ENCODE assay signal across 1 fruit fly cellular context in genomic region chrX:3403411-3403810, dm6.
A peak's percentile ranks its signal among the peaks of the same experiment; 100 is the strongest.
TF ChIP-seq lines count a peak whose summit lies in the region.

No protein-coding gene starts in this region.

TF ChIP-seq in whole organism, embryonic, 481 proteins besides CTCF, POLR2A, EP300 and RAD21 (continued from another document):
- TF ChIP-seq CG18599 (GFP tag; optimal IDR thresholded peaks at IDR 0.05; lab: Kevin White, UChicago) (peak; percentile 27), Neu2 (GFP tag; optimal IDR thresholded peaks at IDR 0.05; lab: Kevin White, UChicago; ENCODE audit: borderline replicate concordance) (no peak), mirr (GFP tag; optimal IDR thresholded peaks at IDR 0.05; lab: Kevin White, UChicago) (no peak), CG6254 (GFP tag; optimal IDR thresholded peaks at IDR 0.05; lab: Kevin White, UChicago) (no peak), gcm (GFP tag; optimal IDR thresholded peaks at IDR 0.05; lab: Kevin White, UChicago) (no peak), usp (GFP tag; optimal IDR thresholded peaks at IDR 0.05; lab: Kevin White, UChicago) (no peak), vvl (GFP tag; IDR thresholded peaks at IDR 0.05; lab: Robert Waterston, UW) (peak; percentile 48; the same call in 1 of the 2 replicates), eyg (GFP tag; optimal IDR thresholded peaks at IDR 0.05; lab: Kevin White, UChicago) (no peak), CG12659 (GFP tag; optimal IDR thresholded peaks at IDR 0.05; lab: Kevin White, UChicago) (peak; percentile 6), dmrt99B (tag; optimal IDR thresholded peaks at IDR 0.05; lab: Kevin White, UChicago) (peak; percentile 34), ro (GFP tag; IDR thresholded peaks at IDR 0.05; lab: Robert Waterston, UW) (no peak), CoRest (tag; optimal IDR thresholded peaks at IDR 0.05; lab: Kevin White, UChicago) (peak; percentile 9), PHDP (tag; optimal IDR thresholded peaks at IDR 0.05; lab: Kevin White, UChicago) (peak; percentile 28), gce (GFP tag; IDR thresholded peaks at IDR 0.05; lab: Robert Waterston, UW) (0 out of 3 replicates have a peak, but pooled peaks have one; percentile 20), pnt (GFP tag; optimal IDR thresholded peaks at IDR 0.05; lab: Kevin White, UChicago) (peak; percentile 8), ttk (GFP tag; IDR thresholded peaks at IDR 0.05; lab: Robert Waterston, UW) (peak; percentile 47), HLH54F (GFP tag; optimal IDR thresholded peaks at IDR 0.05; lab: Kevin White, UChicago) (peak; percentile 10), CG7372 (GFP tag; IDR thresholded peaks at IDR 0.05; lab: Robert Waterston, UW) (0 out of 2 replicates have a peak, but pooled peaks have one; percentile 19), nmo (GFP tag; optimal IDR thresholded peaks at IDR 0.05; lab: Kevin White, UChicago) (peak; percentile 17), CG14441 (GFP tag; IDR thresholded peaks at IDR 0.05; lab: Robert Waterston, UW) (peak; percentile 66), Xrp1 (GFP tag; IDR thresholded peaks at IDR 0.05; lab: Robert Waterston, UW) (peak; percentile 51), exex (tag; optimal IDR thresholded peaks at IDR 0.05; lab: Kevin White, UChicago) (no peak), CG17359 (tag; optimal IDR thresholded peaks at IDR 0.05; lab: Kevin White, UChicago) (peak; percentile 36), Trl (optimal IDR thresholded peaks at IDR 0.05; lab: Kevin White, UChicago) (no peak), Trl (GFP tag; optimal IDR thresholded peaks at IDR 0.05; lab: Kevin White, UChicago) (peak; percentile 12), insv (GFP tag; optimal IDR thresholded peaks at IDR 0.05; lab: Kevin White, UChicago) (no peak), zfh2 (GFP tag; optimal IDR thresholded peaks at IDR 0.05; lab: Kevin White, UChicago) (peak; percentile 35), fu2 (GFP tag; optimal IDR thresholded peaks at IDR 0.05; lab: Kevin White, UChicago) (no peak), CG15269 (tag; optimal IDR thresholded peaks at IDR 0.05; lab: Kevin White, UChicago) (peak; percentile 27), p53 (GFP tag; optimal IDR thresholded peaks at IDR 0.05; lab: Kevin White, UChicago) (no peak), CG16815 (GFP tag; optimal IDR thresholded peaks at IDR 0.05; lab: Kevin White, UChicago) (peak; percentile 11), chif (GFP tag; optimal IDR thresholded peaks at IDR 0.05; lab: Kevin White, UChicago) (peak; percentile 20 to 44), CG4404 (GFP tag; IDR thresholded peaks at IDR 0.05; lab: Robert Waterston, UW) (0 out of 2 replicates have a peak, but pooled peaks have one; percentile 16), esg (GFP tag; conservative IDR thresholded peaks at IDR 0.05; lab: Robert Waterston, UW) (peak; percentile 42), CG3847 (GFP tag; IDR thresholded peaks at IDR 0.05; lab: Robert Waterston, UW) (no peak), CG9932 (GFP tag; IDR thresholded peaks at IDR 0.05; lab: Robert Waterston, UW) (peak; percentile 48; the same call in 1 of the 2 replicates), Ptx1 (GFP tag; IDR thresholded peaks at IDR 0.05; lab: Robert Waterston, UW) (peak; percentile 64), CG17802 (tag; optimal IDR thresholded peaks at IDR 0.05; lab: Kevin White, UChicago) (no peak), slbo (GFP tag; IDR thresholded peaks at IDR 0.05; lab: Robert Waterston, UW) (peak; percentile 72), Dad (GFP tag; optimal IDR thresholded peaks at IDR 0.05; lab: Kevin White, UChicago) (no peak), jigr1 (GFP tag; IDR thresholded peaks at IDR 0.05; lab: Robert Waterston, UW) (no peak), CG10654 (GFP tag; optimal IDR thresholded peaks at IDR 0.05; lab: Kevin White, UChicago) (no peak), CG2678 (tag; optimal IDR thresholded peaks at IDR 0.05; lab: Kevin White, UChicago) (peak; percentile 45), az2 (GFP tag; optimal IDR thresholded peaks at IDR 0.05; lab: Kevin White, UChicago) (no peak), hbn (GFP tag; IDR thresholded peaks at IDR 0.05; lab: Robert Waterston, UW; ENCODE audit: partially characterized antibody) (no peak), ci (GFP tag; IDR thresholded peaks at IDR 0.05; lab: Robert Waterston, UW) (peak; percentile 10; the same call in 1 of the 3 replicates), Abd-B (GFP tag; optimal IDR thresholded peaks at IDR 0.05; lab: Kevin White, UChicago) (peak; percentile 25), lov (optimal IDR thresholded peaks at IDR 0.05; lab: Kevin White, UChicago) (no peak), lov (GFP tag; IDR thresholded peaks at IDR 0.05; lab: Robert Waterston, UW) (no peak), CG7357 (GFP tag; IDR thresholded peaks at IDR 0.05; lab: Robert Waterston, UW) (no peak), Myb (GFP tag; optimal IDR thresholded peaks at IDR 0.05; lab: Kevin White, UChicago) (peak; percentile 12), ewg (GFP tag; optimal IDR thresholded peaks at IDR 0.05; lab: Kevin White, UChicago) (no peak), CG14014 (GFP tag; IDR thresholded peaks at IDR 0.05; lab: Robert Waterston, UW) (peak; percentile 49; the same call in 1 of the 2 replicates), Doc3 (GFP tag; IDR thresholded peaks at IDR 0.05; lab: Robert Waterston, UW; ENCODE audit: partially characterized antibody) (no peak), mam (GFP tag; optimal IDR thresholded peaks at IDR 0.05; lab: Kevin White, UChicago) (peak; percentile 30), ftz-f1 (GFP tag; optimal IDR thresholded peaks at IDR 0.05; lab: Kevin White, UChicago) (no peak), CG12769 (tag; optimal IDR thresholded peaks at IDR 0.05; lab: Kevin White, UChicago) (peak; percentile 53), fd64A (GFP tag; optimal IDR thresholded peaks at IDR 0.05; lab: Kevin White, UChicago) (no peak), Hand (GFP tag; optimal IDR thresholded peaks at IDR 0.05; lab: Kevin White, UChicago) (no peak), MBD-R2 (GFP tag; IDR thresholded peaks at IDR 0.05; lab: Robert Waterston, UW) (no peak), CG32532 (GFP tag; IDR thresholded peaks at IDR 0.05; lab: Robert Waterston, UW) (peak; percentile 50), cas (GFP tag; IDR thresholded peaks at IDR 0.05; lab: Robert Waterston, UW) (no peak), ken (GFP tag; IDR thresholded peaks at IDR 0.05; lab: Robert Waterston, UW) (0 out of 3 replicates have a peak, but pooled peaks have one; percentile 33), CG10366 (GFP tag; IDR thresholded peaks at IDR 0.05; lab: Robert Waterston, UW) (peak; percentile 57), Sin3A (optimal IDR thresholded peaks at IDR 0.05; lab: Kevin White, UChicago) (no peak), gem (tag; optimal IDR thresholded peaks at IDR 0.05; lab: Kevin White, UChicago) (peak; percentile 61), peb (GFP tag; IDR thresholded peaks at IDR 0.05; lab: Robert Waterston, UW) (0 out of 2 replicates have a peak, but pooled peaks have one; percentile 11), Pdp1 (GFP tag; optimal IDR thresholded peaks at IDR 0.05; lab: Kevin White, UChicago) (peak; percentile 22 to 24), Eip74EF (GFP tag; optimal IDR thresholded peaks at IDR 0.05; lab: Kevin White, UChicago) (no peak), ase (GFP tag; IDR thresholded peaks at IDR 0.05; lab: Robert Waterston, UW) (no peak; the same call in 2 of the 3 replicates), Elba2 (GFP tag; optimal IDR thresholded peaks at IDR 0.05; lab: Kevin White, UChicago) (no peak), wdn (GFP tag; IDR thresholded peaks at IDR 0.05; lab: Robert Waterston, UW) (0 out of 2 replicates have a peak, but pooled peaks have one; percentile 31), sima (GFP tag; optimal IDR thresholded peaks at IDR 0.05; lab: Kevin White, UChicago) (no peak), CG12391 (tag; optimal IDR thresholded peaks at IDR 0.05; lab: Kevin White, UChicago) (peak; percentile 37), CG10979 (tag; optimal IDR thresholded peaks at IDR 0.05; lab: Kevin White, UChicago) (peak; percentile 25), tgo (GFP tag; IDR thresholded peaks at IDR 0.05; lab: Robert Waterston, UW) (peak; percentile 47), Meics (GFP tag; optimal IDR thresholded peaks at IDR 0.05; lab: Kevin White, UChicago) (peak; percentile 19), Bdp1 (GFP tag; optimal IDR thresholded peaks at IDR 0.05; lab: Kevin White, UChicago) (no peak), CG11504 (tag; optimal IDR thresholded peaks at IDR 0.05; lab: Kevin White, UChicago) (peak; percentile 37), Hr3 (GFP tag; optimal IDR thresholded peaks at IDR 0.05; lab: Kevin White, UChicago) (no peak), CG3995 (GFP tag; optimal IDR thresholded peaks at IDR 0.05; lab: Kevin White, UChicago) (no peak), CG16863 (GFP tag; optimal IDR thresholded peaks at IDR 0.05; lab: Kevin White, UChicago) (peak; percentile 29), zen2 (GFP tag; IDR thresholded peaks at IDR 0.05; lab: Robert Waterston, UW; ENCODE audit: partially characterized antibody) (no peak), Ets65A (GFP tag; lab: Kevin White, UChicago) (peak; percentile 75), danr (GFP tag; IDR thresholded peaks at IDR 0.05; lab: Robert Waterston, UW) (no peak), CG9817 (tag; optimal IDR thresholded peaks at IDR 0.05; lab: Kevin White, UChicago) (no peak), gro (GFP tag; optimal IDR thresholded peaks at IDR 0.05; lab: Kevin White, UChicago) (peak; percentile 40), dysf (GFP tag; IDR thresholded peaks at IDR 0.05; lab: Robert Waterston, UW) (peak; percentile 55; the same call in 1 of the 3 replicates), twi (tag; optimal IDR thresholded peaks at IDR 0.05; lab: Kevin White, UChicago) (no peak), sd (tag; optimal IDR thresholded peaks at IDR 0.05; lab: Kevin White, UChicago) (peak; percentile 1), pan (optimal IDR thresholded peaks at IDR 0.05; lab: Kevin White, UChicago) (no peak), pan (GFP tag; optimal IDR thresholded peaks at IDR 0.05 in 1 of 2, IDR thresholded peaks at IDR 0.05 in 1 of 2) (peak in 1 of 2 experiments; percentile 24), hth (optimal IDR thresholded peaks at IDR 0.05; lab: Kevin White, UChicago) (no peak), CG3838 (GFP tag; optimal IDR thresholded peaks at IDR 0.05; lab: Kevin White, UChicago) (no peak), CG11247 (GFP tag; IDR thresholded peaks at IDR 0.05; lab: Robert Waterston, UW) (no peak), ham (GFP tag; IDR thresholded peaks at IDR 0.05; lab: Robert Waterston, UW) (no peak), Asciz (GFP tag; optimal IDR thresholded peaks at IDR 0.05; lab: Kevin White, UChicago) (no peak), fru (optimal IDR thresholded peaks at IDR 0.05; lab: Kevin White, UChicago) (no peak), Blimp-1 (GFP tag; optimal IDR thresholded peaks at IDR 0.05; lab: Kevin White, UChicago) (peak; percentile 14), CG10147 (GFP tag; optimal IDR thresholded peaks at IDR 0.05; lab: Kevin White, UChicago) (no peak), CG33213 (GFP tag; optimal IDR thresholded peaks at IDR 0.05; lab: Kevin White, UChicago) (peak; percentile 1), CG18262 (tag; optimal IDR thresholded peaks at IDR 0.05; lab: Kevin White, UChicago) (peak; percentile 21), Dip3 (GFP tag; optimal IDR thresholded peaks at IDR 0.05; lab: Kevin White, UChicago) (peak; percentile 43), bowl (GFP tag; IDR thresholded peaks at IDR 0.05; lab: Robert Waterston, UW) (0 out of 2 replicates have a peak, but pooled peaks have one; percentile 8), Bteb2 (GFP tag; optimal IDR thresholded peaks at IDR 0.05; lab: Kevin White, UChicago) (peak; percentile 18), CG16813 (GFP tag; IDR thresholded peaks at IDR 0.05; lab: Robert Waterston, UW; ENCODE audit: partially characterized antibody) (peak; percentile 10; the same call in 1 of the 3 replicates)
